Fruit fly (Drosophila melanogaster) whole organism, embryonic: ENCODE results near the gene Tnpo-SR.

ENCODE experiments used
- Bgb ChIP-seq: fragments of 200-800 bp; sonication (Bioruptor generic); IDR thresholded peaks from 2 replicates; pipeline ENCODE4 v1.3.6; 2022; ENCODE audit warnings: missing biosample characterization, missing genetic modification characterization; ENCODE audit not compliant: partially characterized antibody
- CG10147 ChIP-seq: fragments of 200-800 bp; sonication (Bioruptor generic); optimal IDR thresholded peaks from 2 replicates; lab custom pipeline; 2019; ENCODE audit warnings: missing biosample characterization, mild to moderate bottlenecking, missing genetic modification characterization, moderate library complexity
- CG10462 ChIP-seq: fragments of 200-800 bp; sonication (Bioruptor generic); optimal IDR thresholded peaks from 2 replicates; lab custom pipeline; 2016; ENCODE audit warnings: missing biosample characterization, missing genetic modification characterization
- CG10979 ChIP-seq: fragments of 200-800 bp; sonication (Bioruptor generic); optimal IDR thresholded peaks from 2 replicates; lab custom pipeline; 2018; ENCODE audit warnings: missing biosample characterization, mild to moderate bottlenecking, missing genetic modification characterization, moderate library complexity
- CG11504 ChIP-seq: fragments of 200-800 bp; sonication (Bioruptor generic); optimal IDR thresholded peaks from 3 replicates; lab custom pipeline; 2019; ENCODE audit warnings: missing biosample characterization, mild to moderate bottlenecking, missing genetic modification characterization, moderate library complexity
- CG12104 ChIP-seq: fragments of 200-800 bp; sonication (Bioruptor generic); optimal IDR thresholded peaks from 3 replicates; lab custom pipeline; 2016; ENCODE audit warnings: missing biosample characterization, missing genetic modification characterization
- CG12299 ChIP-seq: fragments of 200-800 bp; sonication (Bioruptor generic); optimal IDR thresholded peaks from 2 replicates; lab custom pipeline; 2018; ENCODE audit warnings: missing biosample characterization, mild to moderate bottlenecking, missing genetic modification characterization
- CG13287 ChIP-seq: fragments of 200-800 bp; sonication (Bioruptor generic); IDR thresholded peaks from 2 replicates; pipeline ENCODE4 v1.3.6; 2022; ENCODE audit warnings: missing biosample characterization, missing genetic modification characterization; ENCODE audit not compliant: partially characterized antibody
- CG16779 ChIP-seq: fragments of 200-800 bp; sonication (Bioruptor generic); IDR thresholded peaks from 2 replicates; pipeline ENCODE4 v1.3.6; 2022; ENCODE audit warnings: missing biosample characterization, missing genetic modification characterization
- CG6254 ChIP-seq: fragments of 200-800 bp; sonication (Bioruptor generic); optimal IDR thresholded peaks from 3 replicates; lab custom pipeline; 2017; ENCODE audit warnings: mild to moderate bottlenecking, missing biosample characterization, missing genetic modification reagents, missing genetic modification characterization
- CG6791 ChIP-seq: fragments of 200-800 bp; sonication (Bioruptor generic); IDR thresholded peaks from 3 replicates; pipeline ENCODE4 v1.3.6; 2022; ENCODE audit warnings: missing biosample characterization, missing genetic modification characterization; ENCODE audit not compliant: partially characterized antibody
- CG7372 ChIP-seq: fragments of 200-800 bp; sonication (Bioruptor generic); IDR thresholded peaks from 2 replicates; pipeline ENCODE4 v1.3.6; 2022; ENCODE audit warnings: missing biosample characterization, missing genetic modification characterization
- CG8290 ChIP-seq, 3 experiments: fragments of 200-800 bp; sonication (Bioruptor generic); optimal IDR thresholded peaks; 2 replicates each; lab custom pipeline; 2016 to 2019; ENCODE audit warnings: missing biosample characterization in 3 of 3, missing genetic modification characterization in 3 of 3, mild to moderate bottlenecking in 2 of 3, moderate library complexity in 1 of 3
- CG9437 ChIP-seq: fragments of 200-800 bp; sonication (Bioruptor generic); optimal IDR thresholded peaks from 2 replicates; lab custom pipeline; 2018; ENCODE audit warnings: missing biosample characterization, mild to moderate bottlenecking, missing genetic modification characterization
- CTCF ChIP-seq: fragments of 200-800 bp; sonication (Bioruptor generic); optimal IDR thresholded peaks from 2 replicates; lab custom pipeline; 2017; ENCODE audit warnings: missing biosample characterization, mild to moderate bottlenecking, missing genetic modification characterization, moderate library complexity
- CoRest ChIP-seq: fragments of 200-800 bp; sonication (Bioruptor generic); optimal IDR thresholded peaks from 3 replicates; lab custom pipeline; 2018; ENCODE audit warnings: missing biosample characterization, mild to moderate bottlenecking, missing genetic modification characterization, moderate library complexity
- Deaf1 ChIP-seq: fragments of 200-800 bp; optimal IDR thresholded peaks from 3 replicates; lab custom pipeline; 2019; ENCODE audit warnings: missing biosample characterization, mild to moderate bottlenecking, missing genetic modification characterization, moderate library complexity
- Hr78 ChIP-seq, 2 experiments: fragments of 200-800 bp in 1 of 2; fragments of >200 bp in 1 of 2; sonication (Bioruptor generic) in 1 of 2; optimal IDR thresholded peaks; 2 replicates each; lab custom pipeline; 2017 to 2019; ENCODE audit warnings: missing biosample characterization in 2 of 2, missing genetic modification characterization in 2 of 2, mild to moderate bottlenecking in 1 of 2, moderate library complexity in 1 of 2
- Med ChIP-seq: fragments of 200-800 bp; sonication (Bioruptor generic); peaks from one replicate; lab custom pipeline; 2016; ENCODE audit warnings: missing biosample characterization, missing genetic modification characterization, mild to moderate bottlenecking, inconsistent platforms, moderate library complexity
- Rx ChIP-seq: fragments of 200-800 bp; sonication (Bioruptor generic); IDR thresholded peaks from 2 replicates; pipeline ENCODE4 v1.3.6; 2022; ENCODE audit warnings: missing biosample characterization, missing genetic modification characterization
- amos ChIP-seq: fragments of 200-800 bp; sonication (Bioruptor generic); IDR thresholded peaks from 2 replicates; pipeline ENCODE4 v1.3.6; 2022; ENCODE audit warnings: missing biosample characterization, missing genetic modification characterization; ENCODE audit not compliant: partially characterized antibody
- bcd ChIP-seq: fragments of 200-800 bp; sonication (Bioruptor generic); optimal IDR thresholded peaks from 2 replicates; lab custom pipeline; 2017; ENCODE audit warnings: missing biosample characterization, mild to moderate bottlenecking, missing genetic modification characterization
- chif ChIP-seq, 2 experiments: fragments of 200-800 bp; sonication (Bioruptor generic); optimal IDR thresholded peaks; 3 replicates each; lab custom pipeline; 2016; ENCODE audit warnings: missing biosample characterization in 2 of 2, missing genetic modification characterization in 2 of 2
- crp ChIP-seq, 2 experiments: fragments of 200-800 bp; sonication (Bioruptor generic); optimal IDR thresholded peaks; 2 replicates in 1 of 2; 3 replicates in 1 of 2; lab custom pipeline; 2017; ENCODE audit warnings: missing biosample characterization in 2 of 2, missing genetic modification characterization in 2 of 2, mild to moderate bottlenecking in 1 of 2, moderate library complexity in 1 of 2
- en ChIP-seq: fragments of 200-800 bp; sonication (Bioruptor generic); optimal IDR thresholded peaks from 2 replicates; lab custom pipeline; 2016; ENCODE audit warnings: missing biosample characterization, missing genetic modification characterization
- gem ChIP-seq: fragments of 200-800 bp; sonication (Bioruptor generic); optimal IDR thresholded peaks from 2 replicates; lab custom pipeline; 2019; ENCODE audit warnings: missing biosample characterization, mild to moderate bottlenecking, missing genetic modification characterization, moderate library complexity
- gfzf ChIP-seq: fragments of 200-800 bp; sonication (Bioruptor generic); optimal IDR thresholded peaks from 2 replicates; lab custom pipeline; 2016; ENCODE audit warnings: missing biosample characterization, mild to moderate bottlenecking, missing genetic modification characterization, moderate library complexity
- ken ChIP-seq: fragments of 200-800 bp; sonication (Bioruptor generic); IDR thresholded peaks from 3 replicates; pipeline ENCODE4 v1.3.6; 2022; ENCODE audit warnings: missing biosample characterization, missing genetic modification characterization
- knrl ChIP-seq: fragments of 200-800 bp; sonication (Bioruptor generic); IDR thresholded peaks from 3 replicates; pipeline ENCODE4 v1.3.6; 2022; ENCODE audit warnings: missing biosample characterization, missing genetic modification characterization; ENCODE audit not compliant: partially characterized antibody
- pita ChIP-seq: fragments of 200-800 bp; sonication (Bioruptor generic); optimal IDR thresholded peaks from 2 replicates; lab custom pipeline; 2017; ENCODE audit warnings: missing biosample characterization, mild to moderate bottlenecking, missing genetic modification characterization
- pzg ChIP-seq: fragments of 200-800 bp; sonication (Bioruptor generic); optimal IDR thresholded peaks from 3 replicates; lab custom pipeline; 2018; ENCODE audit warnings: missing biosample characterization, mild to moderate bottlenecking, missing genetic modification characterization, moderate library complexity
- row ChIP-seq: fragments of 200-800 bp; sonication (Bioruptor generic); IDR thresholded peaks from 3 replicates; pipeline ENCODE4 v1.3.6; 2022; ENCODE audit warnings: missing biosample characterization, missing genetic modification characterization
- sob ChIP-seq: fragments of 200-800 bp; sonication (Bioruptor generic); IDR thresholded peaks from 2 replicates; pipeline ENCODE4 v1.3.6; 2022; ENCODE audit warnings: missing biosample characterization, missing genetic modification characterization
- sr ChIP-seq: fragments of 200-800 bp; sonication (Bioruptor generic); IDR thresholded peaks from 3 replicates; pipeline ENCODE4 v1.3.6; 2022; ENCODE audit warnings: missing biosample characterization, missing genetic modification characterization
- stwl ChIP-seq: fragments of 200-800 bp; sonication (Bioruptor generic); optimal IDR thresholded peaks from 3 replicates; lab custom pipeline; 2018; ENCODE audit warnings: missing biosample characterization, mild to moderate bottlenecking, missing genetic modification characterization, moderate library complexity
- trem ChIP-seq: fragments of 200-800 bp; optimal IDR thresholded peaks from 3 replicates; lab custom pipeline; 2019; ENCODE audit warnings: missing biosample characterization, mild to moderate bottlenecking, missing genetic modification characterization, moderate library complexity
- vvl ChIP-seq: fragments of 200-800 bp; sonication (Bioruptor generic); IDR thresholded peaks from 2 replicates; pipeline ENCODE4 v1.3.6; 2022; ENCODE audit warnings: missing biosample characterization, missing genetic modification characterization
- yki ChIP-seq: fragments of >200 bp; optimal IDR thresholded peaks from 3 replicates; lab custom pipeline; 2018
- zen ChIP-seq: fragments of 200-800 bp; sonication (Bioruptor generic); optimal IDR thresholded peaks from 3 replicates; lab custom pipeline; 2018; ENCODE audit warnings: missing biosample characterization, mild to moderate bottlenecking, missing genetic modification characterization, moderate library complexity

The Tnpo-SR gene

DNA sequence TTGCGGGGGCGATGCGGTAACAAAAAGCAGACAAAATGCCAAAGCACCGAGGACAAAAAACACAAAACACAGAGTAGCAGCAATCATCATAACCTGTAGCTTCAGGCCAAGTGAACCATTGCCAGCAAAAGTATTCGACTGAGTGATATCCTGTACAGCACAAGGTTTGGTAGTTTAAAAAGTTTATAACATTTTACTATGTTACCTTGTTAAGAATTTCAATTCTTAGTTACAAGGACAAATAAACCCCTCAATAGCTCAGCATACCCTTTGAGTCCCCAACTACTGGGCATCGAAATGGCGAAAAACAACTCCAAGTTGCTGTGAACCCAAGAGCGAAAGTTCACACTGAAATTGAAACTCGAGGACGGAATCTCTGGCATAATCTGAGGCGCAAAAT is 36.6 kb upstream of the Tnpo-SR start (continued):
- TF ChIP-seq vvl (peak; percentile 53; the same call in 1 of the 2 replicates), CG10462 (no peak), bcd (peak; percentile 12)
- TF ChIP-seq, all 482 proteins: peak for 68

DNA sequence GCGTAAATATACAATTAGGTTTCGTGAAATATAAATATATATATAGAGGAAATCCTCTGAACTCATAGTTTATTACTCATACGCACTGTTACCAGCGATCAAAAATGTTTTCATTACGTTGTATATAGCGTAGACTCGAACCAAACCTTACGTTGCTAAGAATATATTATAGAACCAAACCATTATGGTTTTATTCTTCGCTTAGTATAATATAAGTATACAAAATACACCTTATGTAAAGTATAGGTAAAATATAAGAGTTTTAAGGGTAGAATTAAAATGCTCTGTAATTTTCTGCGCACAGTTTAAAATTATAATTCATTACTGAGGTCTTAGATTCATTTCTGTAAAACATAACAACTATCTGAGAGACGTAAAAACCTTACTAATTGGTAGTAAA is 35.3 kb upstream of the Tnpo-SR start:
- TF ChIP-seq stwl (tag; lab: Kevin White, UChicago), result peak; percentile 63
- TF ChIP-seq CG6791, result no peak
- peak; percentile 6 for TF ChIP-seq zen (tag; lab: Kevin White, UChicago)
- no peak for TF ChIP-seq CG12299 (tag; lab: Kevin White, UChicago)
- peak; percentile 52; the same call in 1 of the 2 replicates for TF ChIP-seq Bgb (GFP tag; lab: Robert Waterston, UW)
- TF ChIP-seq trem (tag; lab: Kevin White, UChicago), result peak; percentile 6
- TF ChIP-seq CTCF (GFP tag; lab: Kevin White, UChicago), result peak; percentile 79
- no peak for TF ChIP-seq chif (GFP tag; optimal IDR thresholded peaks at IDR 0.05; lab: Kevin White, UChicago)
- peak; percentile 1 for TF ChIP-seq Med (GFP tag; lab: Kevin White, UChicago)
- TF ChIP-seq crp (GFP tag; optimal IDR thresholded peaks at IDR 0.05; lab: Kevin White, UChicago), result no peak
- TF ChIP-seq gem, result peak; percentile 6
- peak; percentile 99 for TF ChIP-seq CG9437 (GFP tag; lab: Kevin White, UChicago)
- peak; percentile 41; the same call in 1 of the 3 replicates for TF ChIP-seq knrl (GFP tag; lab: Robert Waterston, UW)
- TF ChIP-seq CG12104 (GFP tag; lab: Kevin White, UChicago), result no peak
- TF ChIP-seq CG6254 (GFP tag; lab: Kevin White, UChicago), result no peak
- peak; percentile 13 for TF ChIP-seq CoRest (tag; lab: Kevin White, UChicago)
- peak; percentile 27; the same call in 1 of the 2 replicates for TF ChIP-seq CG13287 (GFP tag; lab: Robert Waterston, UW)
- peak; percentile 19; the same call in 1 of the 3 replicates for TF ChIP-seq row (GFP tag; lab: Robert Waterston, UW)
- no peak for TF ChIP-seq sob (GFP tag; lab: Robert Waterston, UW)
- peak; percentile 19 for TF ChIP-seq CG11504
- peak; percentile 59 for TF ChIP-seq pita (GFP tag; lab: Kevin White, UChicago)
- peak; percentile 26 for TF ChIP-seq CG10979 (tag; lab: Kevin White, UChicago)
- TF ChIP-seq CG7372, result peak; percentile 84
- TF ChIP-seq amos (GFP tag; lab: Robert Waterston, UW), result peak; percentile 44

DNA sequence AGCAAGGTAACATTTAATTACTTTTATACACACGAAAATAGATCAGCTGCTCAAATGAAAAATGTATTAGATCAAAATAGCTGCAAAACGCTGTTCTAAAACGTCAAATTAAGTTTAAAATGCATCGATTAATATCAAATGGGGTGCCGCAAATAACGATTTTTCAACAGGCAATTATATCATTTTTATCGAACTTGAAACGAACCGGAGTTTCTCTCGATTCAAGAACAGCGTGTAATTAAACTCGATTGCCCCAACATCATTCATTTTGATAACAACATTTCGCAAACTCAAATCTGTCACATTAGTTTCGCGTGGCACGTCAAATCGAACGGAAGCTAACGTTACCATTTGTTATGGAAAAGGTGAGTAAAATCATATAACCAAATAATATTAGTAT is 34.4 kb upstream of the Tnpo-SR start, which contains the start of gene CG31689:
CG31689 (plus strand) TSS at position 301 of the 400 bp plus-strand sequence.
- TF ChIP-seq Rx (GFP tag; lab: Robert Waterston, UW) (no peak), en (no peak), CG8290 (GFP tag; optimal IDR thresholded peaks at IDR 0.05; lab: Kevin White, UChicago) (no peak), CG8290 (tag; optimal IDR thresholded peaks at IDR 0.05; lab: Kevin White, UChicago) (no peak), pzg (GFP tag; lab: Kevin White, UChicago) (no peak), sr (GFP tag; lab: Robert Waterston, UW) (no peak), yki (lab: Kevin White, UChicago) (no peak), CG10147 (GFP tag; lab: Kevin White, UChicago) (no peak), ken (no peak), Deaf1 (tag; lab: Kevin White, UChicago) (no peak), gfzf (GFP tag; lab: Kevin White, UChicago) (no peak), CG16779 (GFP tag; lab: Robert Waterston, UW) (no peak), Hr78 (GFP tag; optimal IDR thresholded peaks at IDR 0.05; lab: Kevin White, UChicago) (no peak)
